Worm (Caenorhabditis elegans): ENCODE data around the gene F09E5.3.

ce11 chrII:5407548-5407947, 33.8 kb downstream of the F09E5.3 start, which contains the start of gene clec-141:
- TF ChIP-seq mdt-29 (GFP tag; IDR thresholded peaks at IDR 0.05) (no peak), ama-1 (optimal IDR thresholded peaks at IDR 0.05) (no peak), fkh-10 (GFP tag; optimal IDR thresholded peaks at IDR 0.05) (no peak), pqm-1 (tag; optimal IDR thresholded peaks at IDR 0.05) (no peak), F26F4.8 (GFP tag; conservative IDR thresholded peaks at IDR 0.05) (no peak)
